2 fruit fly cellular contexts compared by ENCODE assay signal in the genomic region with DNA sequence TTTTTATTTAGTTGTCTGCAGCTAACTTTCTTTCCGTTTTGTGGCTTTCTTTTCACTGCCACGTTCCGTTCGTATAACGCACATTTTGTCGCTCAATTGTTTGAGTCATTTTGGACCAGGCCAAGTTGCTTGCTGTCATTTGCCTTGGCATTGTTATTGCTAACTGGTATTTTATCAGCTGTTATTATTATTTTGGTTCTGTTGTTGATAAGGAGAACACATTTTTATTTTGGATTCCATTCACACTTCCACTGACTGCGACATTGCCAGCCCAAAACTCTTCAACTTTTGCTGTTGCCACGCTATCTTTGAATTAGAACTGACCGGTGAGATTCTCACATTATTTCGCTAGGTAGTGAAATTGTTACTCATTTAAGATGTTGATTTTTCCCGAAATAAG.
TF ChIP-seq lines count a peak whose summit lies in the region.

No protein-coding gene starts in this region.

- TF ChIP-seq CTCF in whole organism, embryonic (GFP tag; optimal IDR thresholded peaks at IDR 0.05; lab: Kevin White, UChicago), result no peak

TF ChIP-seq in whole organism, embryonic, 481 proteins besides CTCF, POLR2A, EP300 and RAD21:
- no peak for TF ChIP-seq CG1832 (GFP tag; optimal IDR thresholded peaks at IDR 0.05; lab: Kevin White, UChicago)
- no peak for TF ChIP-seq CG15479 (GFP tag; optimal IDR thresholded peaks at IDR 0.05; lab: Kevin White, UChicago)
- TF ChIP-seq CG31224 (GFP tag; IDR thresholded peaks at IDR 0.05; lab: Robert Waterston, UW), result peak; percentile 20; the same call in 1 of the 2 replicates
- no peak for TF ChIP-seq ind (GFP tag; optimal IDR thresholded peaks at IDR 0.05; lab: Kevin White, UChicago)
- no peak for TF ChIP-seq vvl (GFP tag; IDR thresholded peaks at IDR 0.05; lab: Robert Waterston, UW)
- TF ChIP-seq Fer3 (tag; optimal IDR thresholded peaks at IDR 0.05; lab: Kevin White, UChicago), result no peak
- TF ChIP-seq Med (GFP tag; lab: Kevin White, UChicago), result peak; percentile 80
- peak; percentile 28 for TF ChIP-seq Hmr (GFP tag; optimal IDR thresholded peaks at IDR 0.05; lab: Kevin White, UChicago)
- TF ChIP-seq sd (tag; optimal IDR thresholded peaks at IDR 0.05; lab: Kevin White, UChicago), result peak; percentile 96
- no peak for TF ChIP-seq Sry-β (GFP tag; optimal IDR thresholded peaks at IDR 0.05; lab: Kevin White, UChicago)
- peak; percentile 6 for TF ChIP-seq CG18599 (GFP tag; optimal IDR thresholded peaks at IDR 0.05; lab: Kevin White, UChicago)
- TF ChIP-seq gsb (GFP tag; IDR thresholded peaks at IDR 0.05; lab: Robert Waterston, UW), result no peak
- TF ChIP-seq mirr (GFP tag; optimal IDR thresholded peaks at IDR 0.05; lab: Kevin White, UChicago), result peak; percentile 59
- peak; percentile 55 for TF ChIP-seq exex (tag; optimal IDR thresholded peaks at IDR 0.05; lab: Kevin White, UChicago)
- TF ChIP-seq Hey (tag; optimal IDR thresholded peaks at IDR 0.05; lab: Kevin White, UChicago), result no peak
- 0 out of 2 replicates have a peak, but pooled peaks have one; percentile 23 for TF ChIP-seq CG14441 (GFP tag; IDR thresholded peaks at IDR 0.05; lab: Robert Waterston, UW)

TF ChIP-seq in whole organism, wandering third instar larva, 38 proteins besides CTCF, POLR2A, EP300 and RAD21:
- no peak for TF ChIP-seq dl (GFP tag; optimal IDR thresholded peaks at IDR 0.05; lab: Kevin White, UChicago; ENCODE audit: insufficient read depth in 1 of 2, partially characterized antibody in 2 of 2)
- peak; percentile 17 for TF ChIP-seq Hr83 (GFP tag; optimal IDR thresholded peaks at IDR 0.05; lab: Kevin White, UChicago; ENCODE audit: poor library complexity, severe bottlenecking)
